Worm (Caenorhabditis elegans): ENCODE measurements around the gene srw-103.

- TF ChIP-seq ama-1 (optimal IDR thresholded peaks at IDR 0.05) (no peak), pqm-1 (tag; optimal IDR thresholded peaks at IDR 0.05) (no peak), ceh-18 (tag; optimal IDR thresholded peaks at IDR 0.05) (no peak), tbx-2 (tag; optimal IDR thresholded peaks at IDR 0.05) (no peak), hlh-13 (GFP tag; optimal IDR thresholded peaks at IDR 0.05) (no peak), npax-4 (tag; optimal IDR thresholded peaks at IDR 0.05) (no peak), sdc-2 (tag; optimal IDR thresholded peaks at IDR 0.05) (no peak), elt-2 (tag; optimal IDR thresholded peaks at IDR 0.05) (no peak)
Observed at ce11 chrV:1699228-1699795, 17.7 kb upstream of the srw-103 start.

Data from whole organism, late embryonic.